Worm (Caenorhabditis elegans): ENCODE data around the gene F13A7.1.

DNA sequence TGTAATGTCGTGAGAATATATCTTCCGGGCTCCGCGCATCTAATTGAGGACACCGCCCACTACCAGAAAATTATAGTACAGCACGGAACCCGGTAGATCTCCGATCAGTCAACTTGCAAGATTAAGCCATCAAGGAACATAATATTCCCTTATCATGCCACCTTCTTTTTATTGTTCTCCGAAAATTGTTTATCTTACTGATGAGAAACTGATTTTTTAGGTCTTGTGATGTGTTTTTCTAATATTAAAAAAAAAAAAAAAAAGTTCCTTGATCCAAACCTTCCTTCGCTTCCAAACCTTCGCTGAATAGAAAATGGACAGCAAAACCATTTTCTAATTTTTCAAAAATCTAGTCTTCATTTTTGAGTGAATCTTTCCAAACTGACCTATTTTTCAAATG, 48.9 kb downstream of the F13A7.1 start, which contains the start of gene F57G8.7:
- TF ChIP-seq ama-1 (optimal IDR thresholded peaks at IDR 0.05) = no peak
- no peak for TF ChIP-seq unc-3 (GFP tag; conservative IDR thresholded peaks at IDR 0.05)
- TF ChIP-seq unc-3 (tag; optimal IDR thresholded peaks at IDR 0.05) = no peak
- TF ChIP-seq nhr-11 (tag; optimal IDR thresholded peaks at IDR 0.05) = no peak
- TF ChIP-seq unc-55 (GFP tag; optimal IDR thresholded peaks at IDR 0.05) = no peak
- TF ChIP-seq dve-1 (tag; optimal IDR thresholded peaks at IDR 0.05) = no peak
- TF ChIP-seq pag-3 (tag; optimal IDR thresholded peaks at IDR 0.05; ENCODE audit: borderline replicate concordance) = no peak
- TF ChIP-seq elt-2 (tag; optimal IDR thresholded peaks at IDR 0.05) = no peak
- no peak for TF ChIP-seq odd-2 (tag; optimal IDR thresholded peaks at IDR 0.05)
- TF ChIP-seq Y22D7AL.16 (tag; optimal IDR thresholded peaks at IDR 0.05) = no peak
- no peak for TF ChIP-seq nfya-1 (tag; optimal IDR thresholded peaks at IDR 0.05)
